Fruit fly (Drosophila melanogaster): Measurements from ENCODE around the gene CG2278.
A peak's percentile ranks its signal among the peaks of the same experiment; 100 is the strongest.

dm6 chrX:8202724-8203362, 32.8 kb upstream of the CG2278 start:
- peak; percentile 47 for TF ChIP-seq CG14655 (GFP tag; optimal IDR thresholded peaks at IDR 0.05)
- no peak for TF ChIP-seq gl (tag; optimal IDR thresholded peaks at IDR 0.05)
- no peak; the same call in 2 of the 3 replicates for TF ChIP-seq fd96Ca (GFP tag; IDR thresholded peaks at IDR 0.05)
- TF ChIP-seq CG13204 (GFP tag; optimal IDR thresholded peaks at IDR 0.05), result no peak
- peak; percentile 29 for TF ChIP-seq CG17806 (tag; optimal IDR thresholded peaks at IDR 0.05)
- peak; percentile 23 for TF ChIP-seq Pif1A (GFP tag; optimal IDR thresholded peaks at IDR 0.05)
- TF ChIP-seq CG9948 (tag; optimal IDR thresholded peaks at IDR 0.05), result peak; percentile 19
- no peak for TF ChIP-seq Pif1B (GFP tag; optimal IDR thresholded peaks at IDR 0.05)
- TF ChIP-seq D1 (tag; optimal IDR thresholded peaks at IDR 0.05), result no peak
- no peak for TF ChIP-seq Snoo (tag; optimal IDR thresholded peaks at IDR 0.05)

All from whole organism, pupa.